Worm (Caenorhabditis elegans) whole organism, mixed stage, embryonic: ENCODE measurements around the gene srlf-21.
"Not testable (repeated sequence)": the region's sequence is repeated elsewhere in the genome, so short reads cannot be mapped to it uniquely, and the experiment has no call there.

ENCODE experiments used
- M03D4.4 ChIP-seq: sonication (generic microtip); optimal IDR thresholded peaks from 2 replicates; lab custom pipeline; 2017; ENCODE audit warnings: mild to moderate bottlenecking, missing genetic modification characterization, missing compliant biosample characterization
- bed-3 ChIP-seq: fragments of 200-800 bp; sonication (Bioruptor generic); optimal IDR thresholded peaks from 3 replicates; lab custom pipeline; 2018; ENCODE audit warnings: mild to moderate bottlenecking, missing genetic modification characterization, moderate library complexity, missing compliant biosample characterization
- blmp-1 ChIP-seq: fragments of 150-350 bp; optimal IDR thresholded peaks from 2 replicates; lab custom pipeline; 2014; ENCODE audit warnings: missing biosample characterization, missing genetic modification characterization
- ceh-39 ChIP-seq: fragments of 150-350 bp; optimal IDR thresholded peaks from 2 replicates; lab custom pipeline; 2014; ENCODE audit warnings: missing biosample characterization, missing genetic modification characterization
- ceh-83 ChIP-seq: fragments of 200-800 bp; sonication (Bioruptor generic); optimal IDR thresholded peaks from 2 replicates; lab custom pipeline; 2018; ENCODE audit warnings: mild to moderate bottlenecking, missing genetic modification characterization, missing compliant biosample characterization
- ces-1 ChIP-seq: fragments of 150-350 bp; optimal IDR thresholded peaks from 2 replicates; lab custom pipeline; 2014; ENCODE audit warnings: missing biosample characterization, missing genetic modification reagents, missing genetic modification characterization
- drap-1 ChIP-seq: fragments of 200-800 bp; sonication (Bioruptor generic); optimal IDR thresholded peaks from 3 replicates; lab custom pipeline; 2018; ENCODE audit warnings: mild to moderate bottlenecking, missing genetic modification characterization, missing compliant biosample characterization
- elt-1 ChIP-seq: sonication (generic microtip); optimal IDR thresholded peaks from 2 replicates; lab custom pipeline; 2017; ENCODE audit warnings: missing genetic modification characterization, mild to moderate bottlenecking, missing compliant biosample characterization, antibody characterized with exemption, moderate library complexity, borderline replicate concordance; ENCODE audit not compliant: insufficient read depth
- elt-3 ChIP-seq: fragments of 150-350 bp; optimal IDR thresholded peaks from 2 replicates; lab custom pipeline; 2014; ENCODE audit warnings: missing biosample characterization, missing genetic modification characterization
- flh-1 ChIP-seq: fragments of 200-800 bp; sonication (Bioruptor generic); optimal IDR thresholded peaks from 2 replicates; lab custom pipeline; 2018; ENCODE audit warnings: mild to moderate bottlenecking, missing genetic modification characterization, moderate library complexity, missing compliant biosample characterization
- ham-2 ChIP-seq: fragments of 200-800 bp; sonication (Bioruptor generic); optimal IDR thresholded peaks from 2 replicates; lab custom pipeline; 2018; ENCODE audit warnings: mild to moderate bottlenecking, missing genetic modification characterization, missing compliant biosample characterization
- hlh-1 ChIP-seq: fragments of 150-350 bp; optimal IDR thresholded peaks from 2 replicates; lab custom pipeline; 2014; ENCODE audit warnings: missing biosample characterization, missing genetic modification reagents, missing genetic modification characterization
- lin-13 ChIP-seq: fragments of 150-350 bp; optimal IDR thresholded peaks from 2 replicates; lab custom pipeline; 2014; ENCODE audit warnings: missing biosample characterization, missing genetic modification characterization
- lin-32 ChIP-seq: fragments of 200-800 bp; sonication (Bioruptor generic); optimal IDR thresholded peaks from 2 replicates; lab custom pipeline; 2018; ENCODE audit warnings: mild to moderate bottlenecking, missing genetic modification characterization, missing compliant biosample characterization
- lsy-2 ChIP-seq: fragments of 150-350 bp; optimal IDR thresholded peaks from 2 replicates; lab custom pipeline; 2014; ENCODE audit warnings: missing biosample characterization, missing genetic modification characterization
- mab-5 ChIP-seq: fragments of 150-350 bp; optimal IDR thresholded peaks from 2 replicates; lab custom pipeline; 2014; ENCODE audit warnings: missing biosample characterization, missing genetic modification characterization
- mep-1 ChIP-seq: fragments of 150-350 bp; optimal IDR thresholded peaks from 2 replicates; lab custom pipeline; 2017; ENCODE audit warnings: missing biosample characterization, missing genetic modification reagents, missing genetic modification characterization, inconsistent platforms
- mls-2 ChIP-seq: sonication (generic microtip); optimal IDR thresholded peaks from 2 replicates; lab custom pipeline; 2016; ENCODE audit warnings: mild to moderate bottlenecking, missing genetic modification characterization, moderate library complexity, missing compliant biosample characterization
- nhr-12 ChIP-seq: fragments of 150-350 bp; optimal IDR thresholded peaks from 2 replicates; lab custom pipeline; 2014; ENCODE audit warnings: missing biosample characterization, missing genetic modification characterization
- nhr-237 ChIP-seq: fragments of 150-350 bp; optimal IDR thresholded peaks from 2 replicates; lab custom pipeline; 2014; ENCODE audit warnings: missing biosample characterization, missing genetic modification characterization
- sem-2 ChIP-seq: fragments of 200-800 bp; sonication (Bioruptor generic); optimal IDR thresholded peaks from 2 replicates; lab custom pipeline; 2018; ENCODE audit warnings: mild to moderate bottlenecking, missing genetic modification characterization, missing compliant biosample characterization
- snpc-4 ChIP-seq: fragments of 150-350 bp; optimal IDR thresholded peaks from 2 replicates; lab custom pipeline; 2014; ENCODE audit warnings: missing biosample characterization, missing genetic modification characterization
- tbx-8 ChIP-seq: fragments of 200-800 bp; sonication (Bioruptor generic); optimal IDR thresholded peaks from 2 replicates; lab custom pipeline; 2018; ENCODE audit warnings: mild to moderate bottlenecking, missing genetic modification characterization, moderate library complexity, missing compliant biosample characterization
- unc-120 ChIP-seq: sonication (generic microtip); optimal IDR thresholded peaks from 2 replicates; lab custom pipeline; 2017; ENCODE audit warnings: missing genetic modification characterization, missing compliant biosample characterization; ENCODE audit not compliant: poor library complexity, severe bottlenecking
- unc-39 ChIP-seq: fragments of 150-350 bp; optimal IDR thresholded peaks from 2 replicates; lab custom pipeline; 2014; ENCODE audit warnings: missing biosample characterization, missing genetic modification characterization
- unc-62 ChIP-seq: fragments of 150-350 bp; optimal IDR thresholded peaks from 2 replicates; lab custom pipeline; 2014; ENCODE audit warnings: missing biosample characterization, missing genetic modification reagents, missing genetic modification characterization
- zip-8 ChIP-seq: fragments of 150-350 bp; optimal IDR thresholded peaks from 2 replicates; lab custom pipeline; 2014; ENCODE audit warnings: missing biosample characterization, missing genetic modification characterization
- ztf-11 ChIP-seq: fragments of 150-350 bp; optimal IDR thresholded peaks from 2 replicates; lab custom pipeline; 2014; ENCODE audit warnings: missing biosample characterization, missing genetic modification characterization

srlf-21 gene

DNA sequence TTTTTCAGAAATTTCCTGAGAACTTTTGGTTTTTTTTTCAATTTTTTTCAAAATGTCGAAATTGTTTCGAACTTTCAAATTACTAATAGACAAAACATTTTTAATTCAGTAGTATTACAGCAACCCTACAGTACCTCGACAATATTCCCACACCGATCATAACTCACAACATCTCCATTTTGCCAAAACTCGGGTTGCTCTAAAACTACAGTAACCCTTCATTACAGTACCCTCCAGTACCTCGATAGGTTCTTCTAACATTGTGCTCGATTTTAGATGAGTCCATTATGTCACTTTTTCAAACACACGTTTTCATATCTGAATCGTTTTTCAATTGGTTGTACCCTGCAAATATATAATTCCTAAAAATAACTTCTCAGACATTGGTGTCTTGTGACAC is 41.3 kb downstream of the srlf-21 start:
- TF ChIP-seq lin-13 (tag; lab: Kevin White, UChicago) (no peak), lin-32 (GFP tag; lab: Kevin White, UChicago) (no peak)

DNA sequence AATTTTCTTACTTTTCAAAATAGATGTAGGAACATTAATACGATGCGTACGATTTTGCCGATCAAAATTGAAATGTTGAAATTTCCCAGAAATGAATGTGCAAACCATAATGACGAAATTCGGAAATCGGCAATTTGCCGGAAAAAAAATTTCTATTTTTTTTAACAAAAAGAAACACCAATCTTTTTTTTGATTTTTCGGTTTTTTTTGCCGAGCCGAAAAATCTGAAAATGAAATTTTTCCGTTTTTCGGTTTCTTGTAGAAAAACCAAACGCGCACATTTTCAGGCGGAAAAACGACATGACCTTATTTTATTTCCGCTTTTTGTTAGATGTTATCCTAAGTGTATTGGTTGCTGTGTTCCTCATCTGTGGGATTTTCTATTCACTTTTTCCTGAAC is 42.8 kb downstream of the srlf-21 start, which contains the start of gene srbc-13:
Gene srbc-13, plus strand, starts transcription at position 301 of the 400 bp plus-strand sequence.
- TF ChIP-seq lin-13 (tag; lab: Kevin White, UChicago) = no peak
- no peak for TF ChIP-seq unc-39
- TF ChIP-seq hlh-1 (tag; lab: Kevin White, UChicago) = no peak
- no peak for TF ChIP-seq ham-2 (GFP tag; lab: Kevin White, UChicago)
- TF ChIP-seq nhr-237 = no peak
- TF ChIP-seq unc-120 (tag; lab: Kevin White, UChicago) = no peak
- no peak for TF ChIP-seq mep-1 (tag; lab: Kevin White, UChicago)
- TF ChIP-seq ceh-39 (tag; lab: Kevin White, UChicago) = no peak
- TF ChIP-seq M03D4.4 (tag; lab: Kevin White, UChicago) = no peak
- no peak for TF ChIP-seq tbx-8
- TF ChIP-seq unc-62 (GFP tag; lab: Kevin White, UChicago) = no peak
- TF ChIP-seq flh-1 (GFP tag; lab: Kevin White, UChicago) = no peak
- no peak for TF ChIP-seq ceh-83 (GFP tag; lab: Kevin White, UChicago)
- TF ChIP-seq ztf-11 (tag; lab: Kevin White, UChicago) = no peak
- TF ChIP-seq ces-1 (GFP tag; lab: Kevin White, UChicago) = no peak
- TF ChIP-seq snpc-4 (tag; lab: Kevin White, UChicago) = no peak
- TF ChIP-seq bed-3 (GFP tag; lab: Kevin White, UChicago) = no peak
- no peak for TF ChIP-seq blmp-1 (tag; lab: Kevin White, UChicago)
- no peak for TF ChIP-seq zip-8 (tag; lab: Kevin White, UChicago)
- TF ChIP-seq sem-2 (GFP tag; lab: Kevin White, UChicago) = no peak

DNA sequence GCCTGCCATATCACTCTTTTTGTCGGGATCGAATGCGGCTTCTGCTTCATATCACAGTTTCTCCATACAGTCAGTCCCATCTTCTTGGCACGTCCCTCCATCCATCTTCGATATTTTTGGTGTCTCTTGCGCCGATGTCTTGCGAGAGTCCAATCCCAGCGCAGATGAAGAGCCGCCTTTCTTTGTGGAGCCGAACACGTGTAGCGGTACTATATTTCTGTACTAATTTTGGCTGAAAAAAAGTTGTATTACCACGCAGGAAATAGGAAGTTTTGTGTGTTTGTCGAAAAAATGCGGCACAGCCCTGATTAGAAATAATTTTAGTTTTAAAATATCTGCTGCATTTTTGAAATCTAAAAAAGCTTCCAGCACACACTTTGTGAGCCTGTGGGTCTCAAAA is 47.2 kb downstream of the srlf-21 start, which contains the start of gene K09C6.8:
Gene K09C6.8, minus strand, starts transcription at position 101 of the 400 bp plus-strand sequence.
- not testable (repeated sequence) for TF ChIP-seq nhr-237; lin-32 (GFP tag; lab: Kevin White, UChicago); drap-1

DNA sequence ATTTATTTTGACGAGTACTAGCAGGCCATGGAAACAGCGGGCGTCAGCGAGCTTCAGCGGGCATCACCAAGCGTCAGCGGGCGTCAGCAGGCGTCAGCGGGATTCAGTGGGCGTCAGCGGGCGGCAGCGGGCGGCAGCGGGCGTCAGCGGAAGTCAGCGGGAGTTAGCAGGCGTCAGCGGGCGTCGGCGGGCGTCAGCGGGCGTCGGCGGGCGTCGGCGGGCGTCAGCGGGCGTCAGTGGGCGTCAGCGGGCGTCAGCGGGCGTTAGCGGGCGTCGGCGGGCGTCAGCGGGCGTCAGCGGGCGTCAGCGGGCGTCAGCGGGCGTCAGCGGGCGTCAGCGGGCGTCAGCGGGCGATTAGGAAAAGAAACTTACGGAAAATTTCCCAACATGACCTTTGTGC is 47.7 kb downstream of the srlf-21 start:
- TF ChIP-seq lsy-2 (no peak), tbx-8 (no peak), elt-1 (tag; lab: Kevin White, UChicago) (no peak), ceh-83 (GFP tag; lab: Kevin White, UChicago) (no peak), mep-1 (tag; lab: Kevin White, UChicago) (no peak), unc-62 (GFP tag; lab: Kevin White, UChicago) (no peak), unc-39 (no peak), hlh-1 (tag; lab: Kevin White, UChicago) (no peak), mab-5 (tag; lab: Kevin White, UChicago) (no peak), elt-3 (tag; lab: Kevin White, UChicago) (no peak), flh-1 (GFP tag; lab: Kevin White, UChicago) (no peak), ham-2 (GFP tag; lab: Kevin White, UChicago) (no peak), blmp-1 (tag; lab: Kevin White, UChicago) (no peak), sem-2 (GFP tag; lab: Kevin White, UChicago) (no peak), mls-2 (tag; lab: Kevin White, UChicago) (no peak), unc-120 (tag; lab: Kevin White, UChicago) (no peak), nhr-12 (tag; lab: Kevin White, UChicago) (no peak)
